Fruit fly (Drosophila melanogaster) whole organism, embryonic: Measurements from ENCODE around the gene Sar1.

Source experiments
- Atf3 ChIP-seq: fragments of 200-800 bp; sonication (Bioruptor generic); optimal IDR thresholded peaks from 3 replicates; lab custom pipeline; 2016; ENCODE audit warnings: missing biosample characterization, missing genetic modification characterization
- Bdp1 ChIP-seq: fragments of 200-800 bp; sonication (Bioruptor generic); optimal IDR thresholded peaks from 3 replicates; lab custom pipeline; 2016; ENCODE audit warnings: missing biosample characterization, missing genetic modification characterization
- CG10147 ChIP-seq: fragments of 200-800 bp; sonication (Bioruptor generic); optimal IDR thresholded peaks from 2 replicates; lab custom pipeline; 2019; ENCODE audit warnings: missing biosample characterization, mild to moderate bottlenecking, missing genetic modification characterization, moderate library complexity
- CG10209 ChIP-seq: fragments of 200-800 bp; sonication (Bioruptor generic); optimal IDR thresholded peaks from 3 replicates; lab custom pipeline; 2017; ENCODE audit warnings: missing biosample characterization, mild to moderate bottlenecking, missing genetic modification characterization, missing genetic modification reagents
- CG1233 ChIP-seq: fragments of 200-800 bp; sonication (Bioruptor generic); optimal IDR thresholded peaks from 4 replicates; lab custom pipeline; 2018; ENCODE audit warnings: missing biosample characterization, mild to moderate bottlenecking, missing genetic modification characterization
- CG12769 ChIP-seq: fragments of 200-800 bp; sonication (Bioruptor generic); optimal IDR thresholded peaks from 2 replicates; lab custom pipeline; 2019; ENCODE audit warnings: missing biosample characterization, mild to moderate bottlenecking, missing genetic modification characterization, moderate library complexity
- CG13123 ChIP-seq: fragments of 200-800 bp; sonication (Bioruptor generic); optimal IDR thresholded peaks from 2 replicates; lab custom pipeline; 2016; ENCODE audit warnings: missing biosample characterization, missing genetic modification characterization
- CG13424 ChIP-seq: fragments of 200-800 bp; sonication (Bioruptor generic); optimal IDR thresholded peaks from 2 replicates; lab custom pipeline; 2019; ENCODE audit warnings: missing biosample characterization, mild to moderate bottlenecking, missing genetic modification characterization, moderate library complexity
- CG13775 ChIP-seq: fragments of 200-800 bp; sonication (Bioruptor generic); optimal IDR thresholded peaks from 3 replicates; lab custom pipeline; 2017; ENCODE audit warnings: missing biosample characterization, mild to moderate bottlenecking, missing genetic modification characterization
- CG15601 ChIP-seq: fragments of 200-800 bp; sonication (Bioruptor generic); optimal IDR thresholded peaks from 3 replicates; lab custom pipeline; 2019; ENCODE audit warnings: missing biosample characterization, mild to moderate bottlenecking, missing genetic modification characterization, moderate library complexity
- CG16863 ChIP-seq: fragments of 200-800 bp; sonication (Bioruptor generic); optimal IDR thresholded peaks from 3 replicates; lab custom pipeline; 2016; ENCODE audit warnings: missing biosample characterization, missing genetic modification characterization
- CG17912 ChIP-seq: fragments of 200-800 bp; sonication (Bioruptor generic); optimal IDR thresholded peaks from 2 replicates; lab custom pipeline; 2018; ENCODE audit warnings: missing biosample characterization, mild to moderate bottlenecking, missing genetic modification characterization
- CG18011 ChIP-seq: fragments of 200-800 bp; sonication (Bioruptor generic); optimal IDR thresholded peaks from 2 replicates; lab custom pipeline; 2017; ENCODE audit warnings: missing biosample characterization, missing genetic modification characterization, mild to moderate bottlenecking, moderate library complexity, missing genotype
- CG30431 ChIP-seq: fragments of 200-800 bp; sonication (Bioruptor generic); optimal IDR thresholded peaks from 2 replicates; lab custom pipeline; 2017; ENCODE audit warnings: missing biosample characterization, missing genetic modification characterization
- CG31365 ChIP-seq: fragments of 200-800 bp; sonication (Bioruptor generic); optimal IDR thresholded peaks from 2 replicates; lab custom pipeline; 2018; ENCODE audit warnings: missing biosample characterization, mild to moderate bottlenecking, missing genetic modification characterization
- CG32767 ChIP-seq: fragments of 200-800 bp; sonication (Bioruptor generic); IDR thresholded peaks from 2 replicates; pipeline ENCODE4 v1.3.6; 2022; ENCODE audit warnings: missing biosample characterization, missing genetic modification characterization
- CG34376 ChIP-seq: fragments of 200-800 bp; sonication (Bioruptor generic); optimal IDR thresholded peaks from 2 replicates; lab custom pipeline; 2018; ENCODE audit warnings: missing biosample characterization, mild to moderate bottlenecking, missing genetic modification characterization
- CG3995 ChIP-seq: fragments of 200-800 bp; sonication (Bioruptor generic); optimal IDR thresholded peaks from 3 replicates; lab custom pipeline; 2016; ENCODE audit warnings: missing biosample characterization, missing genetic modification characterization
- CG42726 ChIP-seq: fragments of 200-800 bp; sonication (Bioruptor generic); IDR thresholded peaks from 2 replicates; pipeline ENCODE4 v1.3.6; 2022; ENCODE audit warnings: missing biosample characterization, missing genetic modification characterization; ENCODE audit not compliant: partially characterized antibody
- CG4328 ChIP-seq: fragments of 200-800 bp; sonication (Bioruptor generic); optimal IDR thresholded peaks from 3 replicates; lab custom pipeline; 2017; ENCODE audit warnings: missing biosample characterization, missing genetic modification reagents, missing genetic modification characterization
- CG7928 ChIP-seq: fragments of 200-800 bp; sonication (Bioruptor generic); optimal IDR thresholded peaks from 2 replicates; lab custom pipeline; 2017; ENCODE audit warnings: missing biosample characterization, mild to moderate bottlenecking, missing genetic modification characterization
- Deaf1 ChIP-seq: fragments of 200-800 bp; optimal IDR thresholded peaks from 3 replicates; lab custom pipeline; 2019; ENCODE audit warnings: missing biosample characterization, mild to moderate bottlenecking, missing genetic modification characterization, moderate library complexity
- Lhr ChIP-seq: fragments of 200-800 bp; sonication (Bioruptor generic); optimal IDR thresholded peaks from 3 replicates; lab custom pipeline; 2017; ENCODE audit warnings: mild to moderate bottlenecking, missing biosample characterization, missing genetic modification reagents, missing genetic modification characterization
- MBD-R2 ChIP-seq: fragments of 200-800 bp; sonication (Bioruptor generic); IDR thresholded peaks from 2 replicates; pipeline ENCODE4 v1.3.6; 2022; ENCODE audit warnings: missing biosample characterization, missing genetic modification characterization
- Med ChIP-seq: fragments of 200-800 bp; sonication (Bioruptor generic); peaks from one replicate; lab custom pipeline; 2016; ENCODE audit warnings: missing biosample characterization, missing genetic modification characterization, mild to moderate bottlenecking, inconsistent platforms, moderate library complexity
- NC2β ChIP-seq: fragments of 200-800 bp; sonication (Bioruptor generic); optimal IDR thresholded peaks from 2 replicates; lab custom pipeline; 2016; ENCODE audit warnings: missing biosample characterization, missing genetic modification characterization
- NFAT ChIP-seq: fragments of 200-800 bp; sonication (Bioruptor generic); IDR thresholded peaks from 2 replicates; pipeline ENCODE4 v1.3.6; 2022; ENCODE audit warnings: missing biosample characterization, missing genetic modification characterization
- Scr ChIP-seq: fragments of 200-800 bp; sonication (Bioruptor generic); IDR thresholded peaks from 2 replicates; pipeline ENCODE4 v1.3.6; 2022; ENCODE audit warnings: missing biosample characterization, missing genetic modification characterization; ENCODE audit not compliant: partially characterized antibody
- Ssrp ChIP-seq: fragments of 200-800 bp; sonication (Bioruptor generic); optimal IDR thresholded peaks from 2 replicates; lab custom pipeline; 2018; ENCODE audit warnings: missing biosample characterization, mild to moderate bottlenecking, missing genetic modification characterization, moderate library complexity
- Usf ChIP-seq: fragments of 200-800 bp; sonication (Bioruptor generic); optimal IDR thresholded peaks from 2 replicates; lab custom pipeline; 2017; ENCODE audit warnings: missing genotype, missing biosample characterization, missing genetic modification characterization
- ab ChIP-seq: fragments of 200-800 bp; sonication (Bioruptor generic); optimal IDR thresholded peaks from 2 replicates; lab custom pipeline; 2016; ENCODE audit warnings: missing biosample characterization, missing genetic modification characterization
- bcd ChIP-seq: fragments of 200-800 bp; sonication (Bioruptor generic); optimal IDR thresholded peaks from 2 replicates; lab custom pipeline; 2017; ENCODE audit warnings: missing biosample characterization, mild to moderate bottlenecking, missing genetic modification characterization
- da ChIP-seq: fragments of 200-800 bp; sonication (Bioruptor generic); optimal IDR thresholded peaks from 2 replicates; lab custom pipeline; 2016; ENCODE audit warnings: missing biosample characterization, missing genetic modification characterization
- gfzf ChIP-seq: fragments of 200-800 bp; sonication (Bioruptor generic); optimal IDR thresholded peaks from 2 replicates; lab custom pipeline; 2016; ENCODE audit warnings: missing biosample characterization, mild to moderate bottlenecking, missing genetic modification characterization, moderate library complexity
- her ChIP-seq: fragments of 200-800 bp; sonication (Bioruptor generic); optimal IDR thresholded peaks from 2 replicates; lab custom pipeline; 2016; ENCODE audit warnings: missing biosample characterization, missing genetic modification characterization
- jigr1 ChIP-seq: fragments of 200-800 bp; sonication (Bioruptor generic); IDR thresholded peaks from 3 replicates; pipeline ENCODE4 v1.3.6; 2022; ENCODE audit warnings: missing biosample characterization, missing genetic modification characterization
- kah ChIP-seq: fragments of 200-800 bp; sonication (Bioruptor generic); optimal IDR thresholded peaks from 2 replicates; lab custom pipeline; 2018; ENCODE audit warnings: missing biosample characterization, mild to moderate bottlenecking, missing genetic modification characterization
- kay ChIP-seq: fragments of 200-800 bp; sonication (Bioruptor generic); optimal IDR thresholded peaks from 2 replicates; lab custom pipeline; 2016; ENCODE audit warnings: missing biosample characterization, missing genetic modification characterization
- ken ChIP-seq: fragments of 200-800 bp; sonication (Bioruptor generic); IDR thresholded peaks from 3 replicates; pipeline ENCODE4 v1.3.6; 2022; ENCODE audit warnings: missing biosample characterization, missing genetic modification characterization
- lbe ChIP-seq: fragments of 200-800 bp; sonication (Bioruptor generic); optimal IDR thresholded peaks from 2 replicates; lab custom pipeline; 2016; ENCODE audit warnings: missing biosample characterization, mild to moderate bottlenecking, missing genetic modification characterization
- lilli ChIP-seq: fragments of 200-800 bp; sonication (Bioruptor generic); optimal IDR thresholded peaks from 3 replicates; lab custom pipeline; 2016; ENCODE audit warnings: missing biosample characterization, missing genetic modification characterization
- lola ChIP-seq, 3 experiments: fragments of >200 bp in 2 of 3; fragments of 200-800 bp in 1 of 3; sonication (Bioruptor generic) in 1 of 3; optimal IDR thresholded peaks; 2 replicates each; lab custom pipeline; 2017 to 2019; ENCODE audit warnings: missing biosample characterization in 3 of 3, missing genetic modification characterization in 3 of 3, mild to moderate bottlenecking in 1 of 3, moderate library complexity in 1 of 3
- maf-S ChIP-seq: fragments of 200-800 bp; sonication (Bioruptor generic); optimal IDR thresholded peaks from 2 replicates; lab custom pipeline; 2016; ENCODE audit warnings: missing biosample characterization, missing genetic modification characterization
- nerfin-1 ChIP-seq: fragments of 200-800 bp; sonication (Bioruptor generic); optimal IDR thresholded peaks from 3 replicates; lab custom pipeline; 2019; ENCODE audit warnings: missing biosample characterization, mild to moderate bottlenecking, missing genetic modification characterization, moderate library complexity
- onecut ChIP-seq: fragments of 200-800 bp; sonication (Bioruptor generic); IDR thresholded peaks from 2 replicates; pipeline ENCODE4 v1.3.6; 2022; ENCODE audit warnings: missing biosample characterization, missing genetic modification characterization
- prd ChIP-seq, 3 experiments: fragments of >200 bp in 2 of 3; fragments of 200-800 bp in 1 of 3; sonication (Bioruptor generic) in 1 of 3; optimal IDR thresholded peaks in 2 of 3; IDR thresholded peaks in 1 of 3; 2 replicates in 2 of 3; 3 replicates in 1 of 3; pipeline versions ENCODE4 v1.3.6 to Lab custom; 2017 to 2022; ENCODE audit warnings: missing biosample characterization in 1 of 3, missing genetic modification characterization in 1 of 3
- sens ChIP-seq: fragments of 200-800 bp; sonication (Bioruptor generic); peaks from one replicate; lab custom pipeline; 2016; ENCODE audit warnings: missing biosample characterization, missing genetic modification characterization
- wor ChIP-seq: fragments of 200-800 bp; sonication (Bioruptor generic); IDR thresholded peaks from 2 replicates; pipeline ENCODE4 v1.3.6; 2022; ENCODE audit warnings: missing biosample characterization, missing genetic modification characterization

The Sar1 gene

DNA sequence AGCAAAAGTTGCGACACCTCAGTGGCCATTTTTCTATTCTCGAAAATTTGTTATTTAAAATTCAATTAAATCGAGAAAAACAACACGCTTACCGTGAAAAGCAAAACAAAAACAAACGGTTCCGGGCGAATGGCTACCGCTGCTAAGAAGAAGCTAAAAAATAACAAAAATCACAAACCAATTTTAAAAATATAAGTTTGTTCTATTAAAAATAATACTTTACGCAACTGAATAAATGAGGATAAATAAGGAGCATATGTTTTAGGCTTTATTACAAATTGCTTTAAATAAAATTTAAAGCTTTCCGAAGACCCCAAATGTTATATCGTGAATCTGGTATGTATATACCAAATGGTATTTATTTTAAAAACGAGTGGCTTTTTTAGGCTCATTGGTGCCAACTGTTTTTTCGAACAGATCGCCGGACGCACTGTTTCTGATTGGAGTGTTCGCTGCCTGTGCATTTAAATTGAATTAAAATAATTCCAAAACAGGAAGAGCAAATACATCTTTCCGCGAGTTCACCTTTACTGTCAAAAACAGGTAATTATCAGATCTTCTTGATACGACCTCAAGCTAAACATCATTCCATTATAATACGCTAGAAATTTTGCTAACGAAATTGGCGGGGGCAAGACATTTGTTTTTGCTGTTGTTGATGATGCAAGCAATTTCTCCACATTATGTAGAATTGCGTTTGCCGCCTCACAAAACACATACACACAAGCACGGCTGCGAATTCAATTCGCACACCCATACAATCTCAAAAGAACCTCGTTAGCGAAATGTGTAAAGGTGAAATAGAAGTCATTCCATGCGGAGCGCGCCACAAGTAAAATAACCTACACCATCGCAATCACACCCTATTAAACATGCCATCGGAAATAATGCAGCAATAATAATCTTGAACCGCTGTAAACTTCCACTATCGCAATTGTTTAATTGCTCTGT is 10.9 kb downstream of the Sar1 start, which contains the start of the genes Polr3F and PyK (continued):
- TF ChIP-seq CG42726 (GFP tag; lab: Robert Waterston, UW) (no peak), lilli (peak; percentile 56), CG15601 (tag; lab: Kevin White, UChicago) (peak; percentile 40), ken (no peak), prd (optimal IDR thresholded peaks at IDR 0.05; lab: Kevin White, UChicago) (no peak), prd (GFP tag; IDR thresholded peaks at IDR 0.05; lab: Robert Waterston, UW) (no peak), ab (GFP tag; lab: Kevin White, UChicago) (no peak), Scr (GFP tag; lab: Robert Waterston, UW) (peak; percentile 7; the same call in 1 of the 2 replicates), CG1233 (GFP tag; lab: Kevin White, UChicago) (no peak), CG34376 (GFP tag; lab: Kevin White, UChicago) (no peak), kah (GFP tag; lab: Kevin White, UChicago) (no peak), nerfin-1 (tag; lab: Kevin White, UChicago) (no peak), CG7928 (no peak), CG32767 (GFP tag; lab: Robert Waterston, UW) (no peak), bcd (GFP tag; lab: Kevin White, UChicago) (no peak), CG13775 (GFP tag; lab: Kevin White, UChicago) (peak; percentile 40), Usf (GFP tag; lab: Kevin White, UChicago) (no peak), Bdp1 (GFP tag; lab: Kevin White, UChicago) (no peak), CG10147 (peak; percentile 14), sens (GFP tag; lab: Kevin White, UChicago) (peak; percentile 80), maf-S (GFP tag; lab: Kevin White, UChicago) (no peak), CG4328 (no peak), kay (GFP tag; lab: Kevin White, UChicago) (no peak), Med (GFP tag; lab: Kevin White, UChicago) (peak; percentile 60), Lhr (GFP tag; lab: Kevin White, UChicago) (peak; percentile 34), lola (GFP tag; optimal IDR thresholded peaks at IDR 0.05; lab: Kevin White, UChicago) (no peak), MBD-R2 (peak; percentile 71; the same call in 1 of the 2 replicates), CG12769 (tag; lab: Kevin White, UChicago) (no peak), onecut (GFP tag; lab: Robert Waterston, UW) (no peak), Atf3 (GFP tag; lab: Kevin White, UChicago) (no peak), Deaf1 (peak; percentile 2), CG30431 (no peak), CG3995 (peak; percentile 93), her (no peak), gfzf (GFP tag; lab: Kevin White, UChicago) (peak; percentile 79), wor (no peak), jigr1 (GFP tag; lab: Robert Waterston, UW) (no peak), CG13123 (GFP tag; lab: Kevin White, UChicago) (no peak), CG16863 (GFP tag; lab: Kevin White, UChicago) (peak; percentile 3), NFAT (no peak), NC2β (GFP tag; lab: Kevin White, UChicago) (no peak), CG31365 (tag; lab: Kevin White, UChicago) (no peak), CG17912 (GFP tag; lab: Kevin White, UChicago) (no peak), CG13424 (peak; percentile 46), lbe (GFP tag; lab: Kevin White, UChicago) (peak; percentile 32), Ssrp (tag; lab: Kevin White, UChicago) (no peak), CG18011 (no peak), CG10209 (no peak), da (GFP tag; lab: Kevin White, UChicago) (no peak)
